Worm (Caenorhabditis elegans): Measurements from ENCODE around the gene mnm-2.

DNA sequence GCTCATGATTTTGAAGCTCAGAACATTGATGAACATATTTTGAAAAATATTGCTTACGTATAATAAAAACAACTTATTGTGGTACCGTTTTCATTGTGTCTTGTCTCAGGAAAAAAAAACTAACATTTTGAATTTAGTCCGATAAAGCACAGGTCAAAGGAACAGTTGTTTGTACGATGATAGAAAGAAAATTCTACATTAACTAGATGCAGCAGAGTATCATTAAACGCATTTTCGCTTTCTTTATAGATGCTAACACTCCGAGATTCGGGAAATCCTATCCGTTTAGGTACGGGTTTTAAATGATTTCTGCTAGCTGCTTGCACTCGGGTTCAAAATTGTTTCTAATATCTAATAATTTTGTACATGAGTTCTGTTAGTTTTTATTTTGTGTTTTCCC lies 15.7 kb downstream of the mnm-2 start:
- no peak for TF ChIP-seq flt-1 (GFP tag; IDR thresholded peaks at IDR 0.05)
- no peak for TF ChIP-seq tab-1 (GFP tag; IDR thresholded peaks at IDR 0.05)

Measured in whole organism, midembryonic.